Worm (Caenorhabditis elegans): Measurements from ENCODE around the gene mltn-1.

DNA sequence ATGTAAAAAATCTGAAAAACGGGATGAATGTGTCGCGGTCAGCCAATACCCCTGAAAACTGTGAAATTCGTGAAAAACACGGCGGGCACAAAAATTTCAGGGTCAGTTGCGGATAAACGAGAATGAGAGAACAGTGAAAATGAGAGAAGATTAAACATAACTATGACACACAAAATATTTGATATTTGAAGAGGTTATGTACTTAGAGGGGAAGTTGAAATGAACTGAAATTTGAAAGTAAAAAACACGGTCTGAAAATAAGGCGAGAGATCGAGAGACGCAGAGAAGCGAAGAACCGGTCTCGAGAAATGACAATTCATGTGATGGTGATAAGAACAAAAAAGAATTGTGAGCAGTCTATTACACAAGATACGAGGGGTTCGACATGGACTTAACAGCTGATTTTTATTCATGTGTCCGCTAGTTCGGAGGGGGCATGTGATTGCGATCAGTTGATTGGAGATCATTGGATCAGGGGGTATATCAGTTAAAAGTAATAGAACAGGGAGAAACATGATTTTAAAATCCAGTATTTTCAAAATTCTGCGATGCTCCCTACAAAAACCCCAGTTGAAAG, 20.7 kb upstream of the mltn-1 start, which contains the start of gene moe-3:
- no peak for TF ChIP-seq pha-4 (tag; optimal IDR thresholded peaks at IDR 0.05)
- TF ChIP-seq egl-27 (tag; optimal IDR thresholded peaks at IDR 0.05) = no peak
- TF ChIP-seq elt-1 (tag; optimal IDR thresholded peaks at IDR 0.05) = no peak
- no peak for TF ChIP-seq zag-1 (tag; optimal IDR thresholded peaks at IDR 0.05)
- no peak for TF ChIP-seq snpc-4 (tag; optimal IDR thresholded peaks at IDR 0.05)
- no peak for TF ChIP-seq fos-1 (tag; optimal IDR thresholded peaks at IDR 0.05)
- TF ChIP-seq pqm-1 (tag; optimal IDR thresholded peaks at IDR 0.05) = no peak
- TF ChIP-seq lin-39 (tag; optimal IDR thresholded peaks at IDR 0.05) = no peak
- no peak for TF ChIP-seq ztf-11 (tag; optimal IDR thresholded peaks at IDR 0.05)

Data from whole organism, L3 larva.